Fruit fly (Drosophila melanogaster) whole organism, embryonic: Measurements from ENCODE around the gene Qsox2.
A peak's percentile ranks its signal among the peaks of the same experiment; 100 is the strongest.

ENCODE experiments used
- Antp ChIP-seq: fragments of 200-800 bp; sonication (Bioruptor generic); optimal IDR thresholded peaks from 3 replicates; lab custom pipeline; 2016; ENCODE audit warnings: missing biosample characterization, missing genetic modification characterization
- Atf3 ChIP-seq: fragments of 200-800 bp; sonication (Bioruptor generic); optimal IDR thresholded peaks from 3 replicates; lab custom pipeline; 2016; ENCODE audit warnings: missing biosample characterization, missing genetic modification characterization
- CG1024 ChIP-seq: fragments of 200-800 bp; sonication (Bioruptor generic); IDR thresholded peaks from 2 replicates; pipeline ENCODE4 v1.3.6; 2022; ENCODE audit warnings: missing biosample characterization, missing genetic modification characterization
- CG10274 ChIP-seq: fragments of 200-800 bp; sonication (Bioruptor generic); optimal IDR thresholded peaks from 3 replicates; lab custom pipeline; 2017; ENCODE audit warnings: missing biosample characterization, mild to moderate bottlenecking, missing genetic modification characterization
- CG12155 ChIP-seq: fragments of 200-800 bp; sonication (Bioruptor generic); optimal IDR thresholded peaks from 3 replicates; lab custom pipeline; 2016; ENCODE audit warnings: missing biosample characterization, missing genetic modification characterization
- CG1233 ChIP-seq: fragments of 200-800 bp; sonication (Bioruptor generic); optimal IDR thresholded peaks from 4 replicates; lab custom pipeline; 2018; ENCODE audit warnings: missing biosample characterization, mild to moderate bottlenecking, missing genetic modification characterization
- CG13775 ChIP-seq: fragments of 200-800 bp; sonication (Bioruptor generic); optimal IDR thresholded peaks from 3 replicates; lab custom pipeline; 2017; ENCODE audit warnings: missing biosample characterization, mild to moderate bottlenecking, missing genetic modification characterization
- CG15011 ChIP-seq: fragments of 200-800 bp; sonication (Bioruptor generic); optimal IDR thresholded peaks from 3 replicates; lab custom pipeline; 2018; ENCODE audit warnings: missing biosample characterization, mild to moderate bottlenecking, missing genetic modification characterization
- CG15073 ChIP-seq: fragments of 200-800 bp; sonication (Bioruptor generic); optimal IDR thresholded peaks from 2 replicates; lab custom pipeline; 2016; ENCODE audit warnings: missing biosample characterization, missing genetic modification characterization
- CG15479 ChIP-seq: fragments of 200-800 bp; sonication (Bioruptor generic); optimal IDR thresholded peaks from 3 replicates; lab custom pipeline; 2019; ENCODE audit warnings: missing biosample characterization, mild to moderate bottlenecking, missing genetic modification characterization, moderate library complexity
- CG18476 ChIP-seq: fragments of 200-800 bp; sonication (Bioruptor generic); optimal IDR thresholded peaks from 2 replicates; lab custom pipeline; 2016; ENCODE audit warnings: missing biosample characterization, mild to moderate bottlenecking, missing genetic modification characterization
- CG2712 ChIP-seq: fragments of 200-800 bp; optimal IDR thresholded peaks from 3 replicates; lab custom pipeline; 2019; ENCODE audit warnings: missing biosample characterization, mild to moderate bottlenecking, missing genetic modification characterization, moderate library complexity
- CG30020 ChIP-seq: fragments of 200-800 bp; optimal IDR thresholded peaks from 2 replicates; lab custom pipeline; 2019; ENCODE audit warnings: missing biosample characterization, mild to moderate bottlenecking, missing genetic modification characterization, moderate library complexity
- CG3281 ChIP-seq: fragments of 200-800 bp; sonication (Bioruptor generic); optimal IDR thresholded peaks from 3 replicates; lab custom pipeline; 2017; ENCODE audit warnings: missing biosample characterization, mild to moderate bottlenecking, missing genetic modification characterization
- CG3407 ChIP-seq: fragments of 200-800 bp; sonication (Bioruptor generic); optimal IDR thresholded peaks from 2 replicates; lab custom pipeline; 2018; ENCODE audit warnings: missing biosample characterization, mild to moderate bottlenecking, missing genetic modification characterization
- CG3838 ChIP-seq: fragments of 200-800 bp; sonication (Bioruptor generic); optimal IDR thresholded peaks from 3 replicates; lab custom pipeline; 2016; ENCODE audit warnings: missing biosample characterization, missing genetic modification characterization
- CG7271 ChIP-seq: fragments of 200-800 bp; sonication (Bioruptor generic); optimal IDR thresholded peaks from 2 replicates; lab custom pipeline; 2018; ENCODE audit warnings: missing biosample characterization, mild to moderate bottlenecking, missing genetic modification characterization, moderate library complexity
- CG7786 ChIP-seq: fragments of 200-800 bp; sonication (Bioruptor generic); optimal IDR thresholded peaks from 2 replicates; lab custom pipeline; 2016; ENCODE audit warnings: missing biosample characterization, missing genetic modification characterization
- CG7928 ChIP-seq: fragments of 200-800 bp; sonication (Bioruptor generic); optimal IDR thresholded peaks from 2 replicates; lab custom pipeline; 2017; ENCODE audit warnings: missing biosample characterization, mild to moderate bottlenecking, missing genetic modification characterization
- CG8089 ChIP-seq: fragments of 200-800 bp; sonication (Bioruptor generic); optimal IDR thresholded peaks from 3 replicates; lab custom pipeline; 2016; ENCODE audit warnings: missing biosample characterization, missing genetic modification characterization
- CG8924 ChIP-seq: fragments of 200-800 bp; optimal IDR thresholded peaks from 3 replicates; lab custom pipeline; 2019; ENCODE audit warnings: missing biosample characterization, mild to moderate bottlenecking, missing genetic modification characterization, moderate library complexity
- CG9609 ChIP-seq: fragments of 200-800 bp; sonication (Bioruptor generic); optimal IDR thresholded peaks from 3 replicates; lab custom pipeline; 2016; ENCODE audit warnings: missing biosample characterization, missing genetic modification characterization
- Dad ChIP-seq: fragments of 200-800 bp; sonication (Bioruptor generic); optimal IDR thresholded peaks from 3 replicates; lab custom pipeline; 2016; ENCODE audit warnings: missing biosample characterization, missing genetic modification characterization
- Dll ChIP-seq: fragments of 200-800 bp; sonication (Bioruptor generic); IDR thresholded peaks from 4 replicates; pipeline ENCODE4 v1.3.6; 2022; ENCODE audit warnings: missing biosample characterization, missing genetic modification characterization; ENCODE audit not compliant: partially characterized antibody
- Doc2 ChIP-seq: fragments of 200-800 bp; sonication (Bioruptor generic); IDR thresholded peaks from 2 replicates; pipeline ENCODE4 v1.3.6; 2022; ENCODE audit warnings: missing biosample characterization, missing genetic modification characterization
- Fer1 ChIP-seq: fragments of 200-800 bp; sonication (Bioruptor generic); optimal IDR thresholded peaks from 2 replicates; lab custom pipeline; 2017; ENCODE audit warnings: missing biosample characterization, mild to moderate bottlenecking, missing genetic modification characterization
- Fer3 ChIP-seq: fragments of 200-800 bp; sonication (Bioruptor generic); optimal IDR thresholded peaks from 2 replicates; lab custom pipeline; 2018; ENCODE audit warnings: missing biosample characterization, mild to moderate bottlenecking, missing genetic modification characterization, moderate library complexity
- HLH54F ChIP-seq: fragments of 200-800 bp; sonication (Bioruptor generic); optimal IDR thresholded peaks from 3 replicates; lab custom pipeline; 2016; ENCODE audit warnings: missing biosample characterization, missing genetic modification characterization
- HmgZ ChIP-seq: fragments of 200-800 bp; sonication (Bioruptor generic); optimal IDR thresholded peaks from 2 replicates; lab custom pipeline; 2018; ENCODE audit warnings: missing biosample characterization, mild to moderate bottlenecking, missing genetic modification characterization
- NC2α ChIP-seq: fragments of 200-800 bp; sonication (Bioruptor generic); optimal IDR thresholded peaks from 2 replicates; lab custom pipeline; 2016; ENCODE audit warnings: missing biosample characterization, missing genetic modification characterization
- Optix ChIP-seq: fragments of 200-800 bp; sonication (Bioruptor generic); IDR thresholded peaks from 3 replicates; pipeline ENCODE4 v1.3.6; 2022; ENCODE audit warnings: missing biosample characterization, missing genetic modification characterization
- PHDP ChIP-seq: fragments of 200-800 bp; sonication (Bioruptor generic); optimal IDR thresholded peaks from 3 replicates; lab custom pipeline; 2018; ENCODE audit warnings: missing biosample characterization, mild to moderate bottlenecking, missing genetic modification characterization, moderate library complexity
- Spps ChIP-seq: fragments of 200-800 bp; sonication (Bioruptor generic); optimal IDR thresholded peaks from 2 replicates; lab custom pipeline; 2018; ENCODE audit warnings: missing biosample characterization, mild to moderate bottlenecking, missing genetic modification characterization
- Xbp1 ChIP-seq: fragments of 200-800 bp; sonication (Bioruptor generic); optimal IDR thresholded peaks from 3 replicates; lab custom pipeline; 2016; ENCODE audit warnings: missing biosample characterization, mild to moderate bottlenecking, missing genetic modification characterization
- br ChIP-seq: fragments of >200 bp; optimal IDR thresholded peaks from 2 replicates; lab custom pipeline; 2017
- dmrt99B ChIP-seq: fragments of 200-800 bp; sonication (Bioruptor generic); optimal IDR thresholded peaks from 2 replicates; lab custom pipeline; 2018; ENCODE audit warnings: missing biosample characterization, mild to moderate bottlenecking, missing genetic modification characterization, moderate library complexity
- dysf ChIP-seq: fragments of 200-800 bp; sonication (Bioruptor generic); IDR thresholded peaks from 3 replicates; pipeline ENCODE4 v1.3.6; 2022; ENCODE audit warnings: missing biosample characterization, missing genetic modification characterization
- eve ChIP-seq, 2 experiments: fragments of >200 bp; optimal IDR thresholded peaks; 2 replicates each; lab custom pipeline; 2017; ENCODE audit warnings: missing biosample characterization in 2 of 2, missing genetic modification characterization in 2 of 2
- eyg ChIP-seq: fragments of 200-800 bp; sonication (Bioruptor generic); optimal IDR thresholded peaks from 3 replicates; lab custom pipeline; 2016; ENCODE audit warnings: missing biosample characterization, missing genetic modification characterization
- gce ChIP-seq: fragments of 200-800 bp; sonication (Bioruptor generic); IDR thresholded peaks from 3 replicates; pipeline ENCODE4 v1.3.6; 2022; ENCODE audit warnings: missing biosample characterization, missing genetic modification characterization
- gem ChIP-seq: fragments of 200-800 bp; sonication (Bioruptor generic); optimal IDR thresholded peaks from 2 replicates; lab custom pipeline; 2019; ENCODE audit warnings: missing biosample characterization, mild to moderate bottlenecking, missing genetic modification characterization, moderate library complexity
- mld ChIP-seq: fragments of 200-800 bp; sonication (Bioruptor generic); IDR thresholded peaks from 3 replicates; pipeline ENCODE4 v1.3.6; 2022; ENCODE audit warnings: missing biosample characterization, missing genetic modification characterization; ENCODE audit not compliant: partially characterized antibody
- otp ChIP-seq: fragments of 200-800 bp; sonication (Bioruptor generic); IDR thresholded peaks from 3 replicates; pipeline ENCODE4, ENCODE4 v1.3.6; 2022; ENCODE audit warnings: missing biosample characterization, missing genetic modification characterization
- pzg ChIP-seq: fragments of 200-800 bp; sonication (Bioruptor generic); optimal IDR thresholded peaks from 3 replicates; lab custom pipeline; 2018; ENCODE audit warnings: missing biosample characterization, mild to moderate bottlenecking, missing genetic modification characterization, moderate library complexity
- schlank ChIP-seq: fragments of 200-800 bp; sonication (Bioruptor generic); optimal IDR thresholded peaks from 2 replicates; lab custom pipeline; 2018; ENCODE audit warnings: missing biosample characterization, mild to moderate bottlenecking, missing genetic modification characterization
- sna ChIP-seq: fragments of 200-800 bp; sonication (Bioruptor generic); IDR thresholded peaks from 2 replicates; pipeline ENCODE4 v1.3.6; 2022; ENCODE audit warnings: missing biosample characterization, missing genetic modification characterization; ENCODE audit not compliant: partially characterized antibody
- stwl ChIP-seq: fragments of 200-800 bp; sonication (Bioruptor generic); optimal IDR thresholded peaks from 3 replicates; lab custom pipeline; 2018; ENCODE audit warnings: missing biosample characterization, mild to moderate bottlenecking, missing genetic modification characterization, moderate library complexity
- tna ChIP-seq: fragments of 200-800 bp; sonication (Bioruptor generic); IDR thresholded peaks from 2 replicates; pipeline ENCODE4 v1.3.6; 2022; ENCODE audit warnings: missing biosample characterization, missing genetic modification characterization; ENCODE audit not compliant: partially characterized antibody
- ttk ChIP-seq: fragments of 200-800 bp; sonication (Bioruptor generic); IDR thresholded peaks from 2 replicates; pipeline ENCODE4 v2.1.2; 2022; ENCODE audit warnings: missing biosample characterization, missing genetic modification characterization
- wdn ChIP-seq: fragments of 200-800 bp; sonication (Bioruptor generic); IDR thresholded peaks from 2 replicates; pipeline ENCODE4 v1.3.6; 2022; ENCODE audit warnings: missing biosample characterization, missing genetic modification characterization
- z ChIP-seq: fragments of 200-800 bp; sonication (Bioruptor generic); IDR thresholded peaks from 3 replicates; pipeline ENCODE4 v1.3.6; 2022; ENCODE audit warnings: missing biosample characterization, missing genetic modification characterization
- zfh2 ChIP-seq: fragments of 200-800 bp; sonication (Bioruptor generic); optimal IDR thresholded peaks from 2 replicates; lab custom pipeline; 2016; ENCODE audit warnings: missing biosample characterization, missing genetic modification characterization

The Qsox2 gene

dm6 chr3R:21887588-21888007 is 25.9 kb upstream of the Qsox2 start (continued):
- TF ChIP-seq dmrt99B (no peak), CG1024 (GFP tag; lab: Robert Waterston, UW) (no peak), Spps (tag; lab: Kevin White, UChicago) (no peak), CG2712 (tag; lab: Kevin White, UChicago) (peak; percentile 71), br (lab: Kevin White, UChicago) (no peak), Antp (GFP tag; lab: Kevin White, UChicago) (peak; percentile 25), stwl (tag; lab: Kevin White, UChicago) (no peak), zfh2 (GFP tag; lab: Kevin White, UChicago) (no peak), eve (GFP tag; optimal IDR thresholded peaks at IDR 0.05; lab: Kevin White, UChicago) (no peak), CG1233 (GFP tag; lab: Kevin White, UChicago) (no peak), HmgZ (tag; lab: Kevin White, UChicago) (no peak), CG3838 (GFP tag; lab: Kevin White, UChicago) (no peak), mld (GFP tag; lab: Robert Waterston, UW) (no peak), CG15479 (GFP tag; lab: Kevin White, UChicago) (no peak), gce (no peak), Optix (GFP tag; lab: Robert Waterston, UW) (no peak), Fer3 (no peak), CG8089 (GFP tag; lab: Kevin White, UChicago) (no peak), CG7786 (no peak), CG13775 (GFP tag; lab: Kevin White, UChicago) (peak; percentile 10), dysf (GFP tag; lab: Robert Waterston, UW) (peak; percentile 65), Atf3 (GFP tag; lab: Kevin White, UChicago) (no peak), Doc2 (GFP tag; lab: Robert Waterston, UW) (no peak), CG15073 (GFP tag; lab: Kevin White, UChicago) (no peak), HLH54F (GFP tag; lab: Kevin White, UChicago) (no peak), CG3407 (GFP tag; lab: Kevin White, UChicago) (no peak), NC2α (no peak), CG9609 (GFP tag; lab: Kevin White, UChicago) (no peak), CG15011 (GFP tag; lab: Kevin White, UChicago) (no peak), CG8924 (tag; lab: Kevin White, UChicago) (peak; percentile 6), CG10274 (GFP tag; lab: Kevin White, UChicago) (no peak), CG12155 (GFP tag; lab: Kevin White, UChicago) (peak; percentile 7), otp (0 out of 3 replicates have a peak, but pooled peaks have one; percentile 45), pzg (GFP tag; lab: Kevin White, UChicago) (no peak), eyg (GFP tag; lab: Kevin White, UChicago) (no peak), Dad (GFP tag; lab: Kevin White, UChicago) (no peak), wdn (GFP tag; lab: Robert Waterston, UW) (no peak), sna (GFP tag; lab: Robert Waterston, UW) (no peak), tna (GFP tag; lab: Robert Waterston, UW) (no peak), CG7271 (no peak), Xbp1 (peak; percentile 42), ttk (GFP tag; lab: Robert Waterston, UW) (peak; percentile 38; the same call in 1 of the 2 replicates), CG30020 (tag; lab: Kevin White, UChicago) (no peak), z (GFP tag; lab: Robert Waterston, UW) (0 out of 3 replicates have a peak, but pooled peaks have one; percentile 11), Dll (GFP tag; lab: Robert Waterston, UW) (no peak), CG18476 (peak; percentile 36), gem (tag; lab: Kevin White, UChicago) (peak; percentile 36), CG3281 (GFP tag; lab: Kevin White, UChicago) (no peak), schlank (no peak), PHDP (tag; lab: Kevin White, UChicago) (no peak), CG7928 (GFP tag; lab: Kevin White, UChicago) (no peak), Fer1 (GFP tag; lab: Kevin White, UChicago) (no peak)
